Fruit fly (Drosophila melanogaster) whole organism, pupa: ENCODE results near the gene RpS9.

ENCODE experiments used
- Pif1B ChIP-seq: fragments of 200-800 bp; sonication (Bioruptor generic); optimal IDR thresholded peaks from 3 replicates; lab custom pipeline; 2016; ENCODE audit warnings: missing biosample characterization, missing genetic modification characterization
- Snoo ChIP-seq: fragments of 200-800 bp; sonication (Bioruptor generic); optimal IDR thresholded peaks from 3 replicates; lab custom pipeline; 2017; ENCODE audit warnings: missing biosample characterization, mild to moderate bottlenecking, missing genetic modification characterization, inconsistent platforms

DNA sequence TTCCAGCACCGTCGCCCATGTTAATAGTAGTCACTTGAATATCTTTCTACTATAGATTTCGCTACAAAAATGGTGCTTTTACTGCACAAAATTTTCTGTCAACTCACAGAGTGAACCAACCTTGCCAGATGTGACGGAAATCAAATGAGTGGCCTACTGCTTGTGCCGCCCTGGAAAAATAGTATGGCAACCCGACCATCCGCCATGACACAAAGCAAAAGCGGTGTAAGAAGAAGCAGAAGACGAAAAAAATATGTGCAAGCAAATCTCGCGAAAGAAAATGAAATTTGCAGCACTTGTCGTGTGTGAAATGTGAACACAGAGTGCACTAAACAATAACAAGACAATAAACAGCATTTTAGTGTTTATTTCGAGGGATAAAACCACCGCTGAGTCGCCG lies 34.5 kb downstream of the RpS9 start, which contains the start of the genes Uch-L5 and Jarid2:
- TF ChIP-seq Snoo (tag; lab: Kevin White, UChicago) (peak; percentile 39), Pif1B (no peak)
